Worm (Caenorhabditis elegans) whole organism, L1 larva: ENCODE measurements around the gene glb-30.

Source experiments
- lsy-2 ChIP-seq, 2 experiments: fragments of 150-350 bp; optimal IDR thresholded peaks; 2 replicates each; lab custom pipeline; 2014; ENCODE audit warnings: missing biosample characterization in 2 of 2, missing genetic modification characterization in 2 of 2
- nhr-12 ChIP-seq: sonication (generic microtip); optimal IDR thresholded peaks from 2 replicates; lab custom pipeline; 2017; ENCODE audit warnings: missing biosample characterization, missing genetic modification characterization

- TF ChIP-seq nhr-12 (tag; lab: Kevin White, UChicago) (no peak), lsy-2 (tag; optimal IDR thresholded peaks at IDR 0.05; lab: Kevin White, UChicago) (no peak)
These were observed 8.2 kb upstream of the glb-30 start, which contains the start of gene Y22D7AR.6 for ce11 chrIII:1676588-1676987.
